Fruit fly (Drosophila melanogaster): Measurements from ENCODE around the gene CG13280.
A peak's percentile ranks its signal among the peaks of the same experiment; 100 is the strongest.

The CG13280 gene

DNA sequence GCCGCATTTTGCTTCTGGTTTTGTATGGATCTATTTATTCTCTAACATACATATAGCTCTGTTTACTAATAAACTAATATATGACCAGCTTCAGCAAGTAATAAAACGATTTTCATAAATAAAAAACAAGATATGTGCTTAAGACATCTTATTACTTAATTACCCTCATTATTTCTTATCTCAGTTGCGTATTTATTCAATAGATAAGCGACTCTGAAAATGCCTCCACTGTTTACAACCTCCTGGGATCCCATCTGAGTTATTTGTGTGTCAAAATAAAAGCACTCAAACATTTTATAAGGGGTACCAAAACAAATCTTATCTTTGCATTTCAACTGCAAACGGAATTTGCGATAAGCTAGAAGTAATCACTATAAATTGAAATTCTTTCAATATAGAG is 1.2 kb downstream of the CG13280 start (continued):
- TF ChIP-seq Chrac-16 (GFP tag; optimal IDR thresholded peaks at IDR 0.05) (no peak), cad (GFP tag; optimal IDR thresholded peaks at IDR 0.05) (no peak), crc (GFP tag; optimal IDR thresholded peaks at IDR 0.05) (no peak), lbe (GFP tag; optimal IDR thresholded peaks at IDR 0.05) (peak; percentile 34), CG17328 (GFP tag; IDR thresholded peaks at IDR 0.05) (no peak), ftz-f1 (GFP tag; optimal IDR thresholded peaks at IDR 0.05) (no peak), CG17568 (GFP tag; optimal IDR thresholded peaks at IDR 0.05) (peak; percentile 70), CG17385 (GFP tag; optimal IDR thresholded peaks at IDR 0.05) (peak; percentile 9), CG9609 (GFP tag; optimal IDR thresholded peaks at IDR 0.05) (no peak), CG2678 (tag; optimal IDR thresholded peaks at IDR 0.05) (peak; percentile 72), ssp (GFP tag; IDR thresholded peaks at IDR 0.05) (no peak), Lim3 (GFP tag; IDR thresholded peaks at IDR 0.05) (no peak), CG34376 (GFP tag; optimal IDR thresholded peaks at IDR 0.05) (peak; percentile 71), CG4730 (GFP tag; IDR thresholded peaks at IDR 0.05) (no peak), CG15011 (GFP tag; optimal IDR thresholded peaks at IDR 0.05) (no peak), ERR (GFP tag; optimal IDR thresholded peaks at IDR 0.05) (no peak), CG10959 (GFP tag; IDR thresholded peaks at IDR 0.05) (no peak), CG17829 (tag; optimal IDR thresholded peaks at IDR 0.05) (no peak), Adf1 (GFP tag; IDR thresholded peaks at IDR 0.05) (no peak), unc-4 (GFP tag; IDR thresholded peaks at IDR 0.05; ENCODE audit: partially characterized antibody) (no peak), Kr (GFP tag; optimal IDR thresholded peaks at IDR 0.05) (no peak), Taf1 (GFP tag; IDR thresholded peaks at IDR 0.05) (no peak), stc (GFP tag; IDR thresholded peaks at IDR 0.05) (no peak), CG2712 (tag; optimal IDR thresholded peaks at IDR 0.05) (no peak), CG2889 (GFP tag; IDR thresholded peaks at IDR 0.05) (no peak), CG12769 (tag; optimal IDR thresholded peaks at IDR 0.05) (no peak), sens (GFP tag) (peak; percentile 20), cwo (GFP tag; optimal IDR thresholded peaks at IDR 0.05) (no peak), esg (GFP tag; conservative IDR thresholded peaks at IDR 0.05) (no peak), CG7556 (GFP tag; optimal IDR thresholded peaks at IDR 0.05) (no peak), CG7987 (GFP tag; optimal IDR thresholded peaks at IDR 0.05) (no peak), CG12104 (GFP tag; optimal IDR thresholded peaks at IDR 0.05) (no peak), so (GFP tag; IDR thresholded peaks at IDR 0.05) (no peak), nerfin-1 (tag; optimal IDR thresholded peaks at IDR 0.05) (no peak), ro (GFP tag; IDR thresholded peaks at IDR 0.05) (no peak), sqz (GFP tag; optimal IDR thresholded peaks at IDR 0.05) (no peak), kay (GFP tag; optimal IDR thresholded peaks at IDR 0.05) (no peak), CG12219 (GFP tag; optimal IDR thresholded peaks at IDR 0.05) (peak; percentile 31), az2 (GFP tag; optimal IDR thresholded peaks at IDR 0.05) (no peak), Fer1 (GFP tag; optimal IDR thresholded peaks at IDR 0.05) (peak; percentile 54), CG7357 (GFP tag; IDR thresholded peaks at IDR 0.05) (no peak), exex (tag; optimal IDR thresholded peaks at IDR 0.05) (peak; percentile 97), dan (GFP tag; IDR thresholded peaks at IDR 0.05) (no peak), lab (GFP tag; optimal IDR thresholded peaks at IDR 0.05) (peak; percentile 44)

All from whole organism, embryonic.